Worm (Caenorhabditis elegans) whole organism, L1 larva: ENCODE data around the gene ras-2.

Experiments used
- ama-1 ChIP-seq: fragments of 150-350 bp; optimal IDR thresholded peaks from 2 replicates; lab custom pipeline; 2014
- ceh-90 ChIP-seq: sonication (generic microtip); optimal IDR thresholded peaks from 2 replicates; lab custom pipeline; 2016; ENCODE audit warnings: missing genetic modification characterization, missing compliant biosample characterization
- elt-2 ChIP-seq: sonication (generic microtip); optimal IDR thresholded peaks from 2 replicates; lab custom pipeline; 2016; ENCODE audit warnings: missing genetic modification characterization, mild to moderate bottlenecking, inconsistent platforms, missing compliant biosample characterization, missing genetic modification reagents
- fkh-8 ChIP-seq: sonication (generic microtip); optimal IDR thresholded peaks from 2 replicates; lab custom pipeline; 2016; ENCODE audit warnings: mild to moderate bottlenecking, missing genetic modification characterization, missing compliant biosample characterization
- hlh-17 ChIP-seq: fragments of 200-800 bp; sonication (Bioruptor generic); optimal IDR thresholded peaks from 2 replicates; lab custom pipeline; 2018; ENCODE audit warnings: missing genetic modification characterization, mild to moderate bottlenecking, missing compliant biosample characterization, moderate library complexity, borderline replicate concordance
- unc-130 ChIP-seq: fragments of 150-350 bp; optimal IDR thresholded peaks from 2 replicates; lab custom pipeline; 2017; ENCODE audit warnings: missing biosample characterization, missing genetic modification characterization, inconsistent platforms
- unc-62 ChIP-seq: fragments of 150-350 bp; optimal IDR thresholded peaks from 2 replicates; lab custom pipeline; 2014; ENCODE audit warnings: missing biosample characterization, missing genetic modification reagents, missing genetic modification characterization

DNA sequence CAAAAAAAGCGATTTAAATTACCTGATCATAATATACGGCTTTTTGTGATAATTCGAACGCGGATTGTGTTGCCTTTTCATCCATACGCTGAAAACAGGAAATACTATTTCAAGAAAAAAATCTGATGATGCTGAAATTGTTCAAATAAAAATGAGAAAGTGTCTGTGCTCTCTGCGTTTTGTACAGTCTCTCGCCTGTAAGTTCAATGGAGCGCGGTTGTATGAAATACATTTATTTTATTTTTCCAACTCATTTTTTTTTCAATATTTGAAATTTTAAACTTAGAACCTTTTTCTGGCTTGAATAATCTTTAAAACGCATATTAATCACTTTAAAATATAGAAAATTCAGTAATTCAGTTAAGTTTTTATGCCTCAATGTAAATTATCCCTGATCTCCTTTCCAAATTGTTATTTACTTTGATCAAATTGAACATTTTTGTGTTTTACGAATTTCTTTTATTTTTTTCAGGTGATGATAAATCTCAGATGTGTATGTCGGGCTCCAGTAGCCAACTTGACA is 35.9 kb downstream of the ras-2 start, which contains the start of the genes clp-2 and mrpl-16:
- TF ChIP-seq unc-62 (GFP tag; lab: Kevin White, UChicago) (no peak), unc-130 (tag; lab: Kevin White, UChicago) (no peak), ama-1 (lab: Kevin White, UChicago) (no peak), fkh-8 (tag; lab: Kevin White, UChicago) (no peak), hlh-17 (GFP tag; lab: Kevin White, UChicago) (no peak), ceh-90 (tag; lab: Kevin White, UChicago) (no peak), elt-2 (tag; lab: Kevin White, UChicago) (no peak)
